Worm (Caenorhabditis elegans): ENCODE data around the gene C54F6.6.
A peak's percentile ranks its signal among the peaks of the same experiment; 100 is the strongest.

The C54F6.6 gene

ce11 chrV:7529840-7530239 is 6.3 kb downstream of the C54F6.6 start, which contains the start of gene swt-2:
Gene swt-2 (plus strand): TSS chrV:7530140.
- TF ChIP-seq elt-1 (tag; optimal IDR thresholded peaks at IDR 0.05) (no peak), ceh-82 (tag; optimal IDR thresholded peaks at IDR 0.05) (no peak), tbx-2 (tag; optimal IDR thresholded peaks at IDR 0.05) (no peak), unc-62 (GFP tag; optimal IDR thresholded peaks at IDR 0.05) (no peak), egl-5 (tag; optimal IDR thresholded peaks at IDR 0.05) (no peak), ama-1 (optimal IDR thresholded peaks at IDR 0.05) (no peak)

- TF ChIP-seq unc-39 (tag; optimal IDR thresholded peaks at IDR 0.05) (no peak), eor-1 (tag; optimal IDR thresholded peaks at IDR 0.05) (no peak), nhr-77 (tag; optimal IDR thresholded peaks at IDR 0.05) (no peak), pha-4 (tag; optimal IDR thresholded peaks at IDR 0.05) (no peak), ceh-82 (tag; optimal IDR thresholded peaks at IDR 0.05) (no peak), ama-1 (optimal IDR thresholded peaks at IDR 0.05) (no peak), skn-1 (tag; optimal IDR thresholded peaks at IDR 0.05) (no peak), ztf-4 (tag; optimal IDR thresholded peaks at IDR 0.05) (no peak), ceh-16 (tag; optimal IDR thresholded peaks at IDR 0.05) (no peak)
Observed at ce11 chrV:7532947-7533346, 9.5 kb downstream of the C54F6.6 start, which contains the start of gene C54F6.3. Gene C54F6.3 (plus strand): TSS chrV:7533247.

- no peak for TF ChIP-seq sea-2 (GFP tag; optimal IDR thresholded peaks at IDR 0.05)
- no peak for TF ChIP-seq mml-1 (tag; optimal IDR thresholded peaks at IDR 0.05)
- TF ChIP-seq nfya-1 (tag; optimal IDR thresholded peaks at IDR 0.05; ENCODE audit: insufficient read depth) = no peak
- no peak for TF ChIP-seq fos-1 (tag; optimal IDR thresholded peaks at IDR 0.05)
- TF ChIP-seq ama-1 (optimal IDR thresholded peaks at IDR 0.05) = no peak
- no peak for TF ChIP-seq ZK546.5 (tag; optimal IDR thresholded peaks at IDR 0.05)
- no peak for TF ChIP-seq nhr-23 (tag; optimal IDR thresholded peaks at IDR 0.05)
- no peak for TF ChIP-seq eor-1 (tag; optimal IDR thresholded peaks at IDR 0.05)
- TF ChIP-seq nhr-67 (tag; optimal IDR thresholded peaks at IDR 0.05) = no peak
- no peak for TF ChIP-seq egl-5 (tag; optimal IDR thresholded peaks at IDR 0.05)
- TF ChIP-seq lin-39 (tag; optimal IDR thresholded peaks at IDR 0.05) = no peak
- TF ChIP-seq elt-1 (tag; optimal IDR thresholded peaks at IDR 0.05) = no peak
- no peak for TF ChIP-seq aly-2 (tag; optimal IDR thresholded peaks at IDR 0.05)
- no peak for TF ChIP-seq egl-27 (tag; optimal IDR thresholded peaks at IDR 0.05)
- no peak for TF ChIP-seq hmg-11 (tag; optimal IDR thresholded peaks at IDR 0.05)
- TF ChIP-seq ztf-11 (tag; optimal IDR thresholded peaks at IDR 0.05) = no peak
- TF ChIP-seq ceh-16 (tag; optimal IDR thresholded peaks at IDR 0.05) = no peak
Observed at ce11 chrV:7538018-7538417, 14.5 kb downstream of the C54F6.6 start, which contains the start of gene C54F6.12. Gene C54F6.12 (minus strand): TSS chrV:7538118.

- TF ChIP-seq nhr-76 (tag; optimal IDR thresholded peaks at IDR 0.05) (no peak), nhr-25 (tag; optimal IDR thresholded peaks at IDR 0.05) (no peak), egl-27 (tag; optimal IDR thresholded peaks at IDR 0.05) (no peak), R02D3.7 (tag; optimal IDR thresholded peaks at IDR 0.05) (no peak), nhr-11 (tag; optimal IDR thresholded peaks at IDR 0.05) (no peak), zag-1 (tag; optimal IDR thresholded peaks at IDR 0.05) (no peak), nhr-12 (tag; optimal IDR thresholded peaks at IDR 0.05) (no peak), nhr-237 (tag; optimal IDR thresholded peaks at IDR 0.05) (no peak), elt-3 (tag; optimal IDR thresholded peaks at IDR 0.05) (no peak), fkh-10 (GFP tag; optimal IDR thresholded peaks at IDR 0.05) (no peak), daf-12 (tag; optimal IDR thresholded peaks at IDR 0.05) (no peak), nhr-77 (tag; optimal IDR thresholded peaks at IDR 0.05) (no peak)
Observed at ce11 chrV:7539015-7539414, 15.5 kb downstream of the C54F6.6 start, which contains the start of gene srh-268. Gene srh-268 (plus strand): TSS chrV:7539315.

- TF ChIP-seq nhr-23 (tag; optimal IDR thresholded peaks at IDR 0.05) (peak; percentile 91), nhr-43 (tag; optimal IDR thresholded peaks at IDR 0.05; ENCODE audit: poor library complexity, severe bottlenecking) (peak; percentile 90), ceh-9 (tag; optimal IDR thresholded peaks at IDR 0.05) (no peak), lsy-12 (tag; optimal IDR thresholded peaks at IDR 0.05) (no peak)
Observed at ce11 chrV:7543728-7544127, 20.2 kb downstream of the C54F6.6 start.

Data from whole organism, L3 larva.